Worm (Caenorhabditis elegans): ENCODE measurements around the gene C46A5.4.

DNA sequence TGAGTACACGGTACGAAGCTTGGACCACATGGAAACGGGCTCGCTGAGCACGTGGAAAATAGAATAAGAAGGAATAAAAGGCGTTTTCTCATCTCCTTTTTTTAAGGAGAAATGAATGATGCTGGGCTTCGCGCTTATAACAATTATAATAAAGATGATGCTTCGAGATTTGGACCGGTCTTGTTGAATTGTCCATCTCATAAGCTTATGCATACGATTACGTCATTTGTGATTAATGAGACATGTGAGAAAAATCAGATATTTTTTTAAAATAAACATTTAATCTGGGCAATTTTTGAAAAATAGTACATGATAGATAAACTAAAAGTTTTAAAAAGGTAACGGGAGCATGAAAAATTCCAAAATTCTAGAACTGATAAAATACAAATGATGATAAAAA lies at the start of gene C46A5.4:
- TF ChIP-seq nhr-12 (tag; optimal IDR thresholded peaks at IDR 0.05) (no peak), unc-62 (GFP tag; optimal IDR thresholded peaks at IDR 0.05) (no peak), nhr-76 (tag; optimal IDR thresholded peaks at IDR 0.05) (no peak), elt-3 (tag; optimal IDR thresholded peaks at IDR 0.05) (no peak)

Measured in whole organism, mixed stage, embryonic.